Worm (Caenorhabditis elegans) whole organism, late embryonic: ENCODE results near the gene nsph-3.2.

Experiments
- C38D4.7 ChIP-seq: fragments of 200-800 bp; sonication (Bioruptor generic); optimal IDR thresholded peaks from 2 replicates; lab custom pipeline; 2018; ENCODE audit warnings: mild to moderate bottlenecking, missing genetic modification characterization, moderate library complexity, missing compliant biosample characterization
- K02D7.2 ChIP-seq: sonication (generic microtip); optimal IDR thresholded peaks from 2 replicates; lab custom pipeline; 2017; ENCODE audit warnings: mild to moderate bottlenecking, missing genetic modification characterization, missing compliant biosample characterization
- K09A11.1 ChIP-seq: sonication (generic microtip); optimal IDR thresholded peaks from 2 replicates; lab custom pipeline; 2017; ENCODE audit warnings: antibody characterized with exemption, mild to moderate bottlenecking, missing genetic modification characterization, missing compliant biosample characterization; ENCODE audit not compliant: insufficient read depth
- Y22D7AL.16 ChIP-seq: sonication (generic microtip); optimal IDR thresholded peaks from 2 replicates; lab custom pipeline; 2016; ENCODE audit warnings: missing genetic modification characterization, missing compliant biosample characterization
- ahr-1 ChIP-seq: sonication (generic microtip); optimal IDR thresholded peaks from 2 replicates; lab custom pipeline; 2016; ENCODE audit warnings: missing genetic modification characterization, missing compliant biosample characterization
- ama-1 ChIP-seq: fragments of 150-350 bp; optimal IDR thresholded peaks from 2 replicates; lab custom pipeline; 2014
- ceh-14 ChIP-seq: sonication (generic microtip); optimal IDR thresholded peaks from 2 replicates; lab custom pipeline; 2016; ENCODE audit warnings: missing genotype, missing genetic modification characterization, missing compliant biosample characterization
- ceh-18 ChIP-seq: sonication (generic microtip); optimal IDR thresholded peaks from 2 replicates; lab custom pipeline; 2016; ENCODE audit warnings: missing genetic modification characterization, missing compliant biosample characterization
- ceh-19 ChIP-seq: fragments of 200-800 bp; sonication (Bioruptor generic); optimal IDR thresholded peaks from 2 replicates; lab custom pipeline; 2018; ENCODE audit warnings: mild to moderate bottlenecking, missing genetic modification characterization, missing compliant biosample characterization
- ceh-2 ChIP-seq: sonication (generic microtip); optimal IDR thresholded peaks from 2 replicates; lab custom pipeline; 2016; ENCODE audit warnings: missing genotype, missing genetic modification characterization, missing compliant biosample characterization
- ceh-34 ChIP-seq: sonication (generic microtip); optimal IDR thresholded peaks from 2 replicates; lab custom pipeline; 2016; ENCODE audit warnings: mild to moderate bottlenecking, missing genetic modification characterization, missing compliant biosample characterization
- ceh-45 ChIP-seq: fragments of 200-800 bp; sonication (Bioruptor generic); IDR thresholded peaks from 2 replicates; pipeline ENCODE4 v1.3.6; 2022; ENCODE audit warnings: missing genetic modification reagents, missing genetic modification characterization, missing compliant biosample characterization
- ceh-9 ChIP-seq: sonication (generic microtip); optimal IDR thresholded peaks from 2 replicates; lab custom pipeline; 2016; ENCODE audit warnings: mild to moderate bottlenecking, missing genetic modification characterization, inconsistent platforms, missing compliant biosample characterization
- che-1 ChIP-seq: sonication (generic microtip); optimal IDR thresholded peaks from 2 replicates; lab custom pipeline; 2016; ENCODE audit warnings: mild to moderate bottlenecking, missing genetic modification characterization, missing compliant biosample characterization
- dve-1 ChIP-seq: sonication (generic microtip); optimal IDR thresholded peaks from 2 replicates; lab custom pipeline; 2017; ENCODE audit warnings: antibody characterized with exemption, mild to moderate bottlenecking, missing genetic modification characterization, missing compliant biosample characterization
- fax-1 ChIP-seq: sonication (generic microtip); optimal IDR thresholded peaks from 2 replicates; lab custom pipeline; 2016; ENCODE audit warnings: missing genotype, missing genetic modification characterization, missing compliant biosample characterization
- gmeb-2 ChIP-seq: sonication (generic microtip); optimal IDR thresholded peaks from 2 replicates; lab custom pipeline; 2016; ENCODE audit warnings: missing genetic modification characterization, inconsistent platforms, missing compliant biosample characterization
- hlh-13 ChIP-seq: fragments of 200-800 bp; sonication (Bioruptor generic); optimal IDR thresholded peaks from 2 replicates; lab custom pipeline; 2018; ENCODE audit warnings: mild to moderate bottlenecking, missing genetic modification characterization, missing compliant biosample characterization
- hlh-8 ChIP-seq: sonication (generic microtip); optimal IDR thresholded peaks from 2 replicates; lab custom pipeline; 2016; ENCODE audit warnings: missing genotype, missing genetic modification characterization, missing compliant biosample characterization
- lim-6 ChIP-seq: sonication (generic microtip); optimal IDR thresholded peaks from 2 replicates; lab custom pipeline; 2016; ENCODE audit warnings: missing genetic modification characterization, missing compliant biosample characterization
- lin-11 ChIP-seq: fragments of 200-800 bp; sonication (Bioruptor generic); optimal IDR thresholded peaks from 2 replicates; lab custom pipeline; 2018; ENCODE audit warnings: mild to moderate bottlenecking, missing genetic modification characterization, missing compliant biosample characterization
- mec-3 ChIP-seq: sonication (generic microtip); optimal IDR thresholded peaks from 2 replicates; lab custom pipeline; 2016; ENCODE audit warnings: borderline replicate concordance, missing genetic modification characterization, missing compliant biosample characterization
- nfya-1 ChIP-seq: sonication (generic microtip); optimal IDR thresholded peaks from 2 replicates; lab custom pipeline; 2017; ENCODE audit warnings: missing genetic modification characterization, mild to moderate bottlenecking, missing compliant biosample characterization, antibody characterized with exemption, moderate library complexity
- nhr-232 ChIP-seq: sonication (generic microtip); optimal IDR thresholded peaks from 2 replicates; lab custom pipeline; 2016; ENCODE audit warnings: missing genetic modification characterization, missing compliant biosample characterization
- odd-2 ChIP-seq: sonication (generic microtip); optimal IDR thresholded peaks from 2 replicates; lab custom pipeline; 2017; ENCODE audit warnings: antibody characterized with exemption, mild to moderate bottlenecking, missing genetic modification characterization, missing compliant biosample characterization
- pag-3 ChIP-seq: sonication (generic microtip); optimal IDR thresholded peaks from 2 replicates; lab custom pipeline; 2016; ENCODE audit warnings: missing compliant biosample characterization, missing genetic modification characterization, borderline replicate concordance
- pat-9 ChIP-seq: fragments of 200-800 bp; sonication (Bioruptor generic); optimal IDR thresholded peaks from 2 replicates; lab custom pipeline; 2018; ENCODE audit warnings: mild to moderate bottlenecking, missing genetic modification characterization, moderate library complexity, missing compliant biosample characterization
- pha-2 ChIP-seq: sonication (generic microtip); optimal IDR thresholded peaks from 2 replicates; lab custom pipeline; 2017; ENCODE audit warnings: mild to moderate bottlenecking, missing genetic modification characterization, missing compliant biosample characterization
- pha-4 ChIP-seq: fragments of 150-350 bp; optimal IDR thresholded peaks from 2 replicates; lab custom pipeline; 2018; ENCODE audit warnings: missing biosample characterization, missing genetic modification reagents, missing genetic modification characterization
- pqm-1 ChIP-seq: sonication (generic microtip); optimal IDR thresholded peaks from 2 replicates; lab custom pipeline; 2016; ENCODE audit warnings: missing genetic modification characterization, missing compliant biosample characterization
- rnt-1 ChIP-seq: sonication (generic microtip); optimal IDR thresholded peaks from 2 replicates; lab custom pipeline; 2016; ENCODE audit warnings: missing genetic modification characterization, missing compliant biosample characterization
- sox-2 ChIP-seq: fragments of 200-800 bp; sonication (Bioruptor generic); IDR thresholded peaks from 2 replicates; pipeline ENCODE4 v1.3.6; 2022; ENCODE audit warnings: missing genetic modification reagents, missing genetic modification characterization, missing compliant biosample characterization
- sox-4 ChIP-seq: sonication (generic microtip); optimal IDR thresholded peaks from 2 replicates; lab custom pipeline; 2017; ENCODE audit warnings: mild to moderate bottlenecking, missing genetic modification characterization, inconsistent platforms, missing compliant biosample characterization
- syd-9 ChIP-seq: sonication (generic microtip); optimal IDR thresholded peaks from 2 replicates; lab custom pipeline; 2016; ENCODE audit warnings: mild to moderate bottlenecking, missing genetic modification characterization, moderate library complexity, missing compliant biosample characterization
- tbx-2 ChIP-seq: sonication (generic microtip); optimal IDR thresholded peaks from 2 replicates; lab custom pipeline; 2016; ENCODE audit warnings: missing genetic modification characterization, missing compliant biosample characterization
- tbx-7 ChIP-seq: sonication (generic microtip); optimal IDR thresholded peaks from 2 replicates; lab custom pipeline; 2016; ENCODE audit warnings: missing genotype, missing genetic modification characterization, missing compliant biosample characterization
- unc-3 ChIP-seq, 2 experiments: fragments of 200-800 bp in 1 of 2; sonication (Bioruptor generic) in 1 of 2; sonication (generic microtip) in 1 of 2; conservative IDR thresholded peaks in 1 of 2; optimal IDR thresholded peaks in 1 of 2; 2 replicates each; pipeline versions ENCODE4 v1.3.6 to Lab custom; 2016 to 2022; ENCODE audit warnings: missing compliant biosample characterization in 2 of 2, missing genetic modification characterization in 2 of 2, missing genetic modification reagents in 1 of 2
- unc-42 ChIP-seq: sonication (generic microtip); optimal IDR thresholded peaks from 2 replicates; lab custom pipeline; 2016; ENCODE audit warnings: missing genotype, missing genetic modification characterization, missing compliant biosample characterization
- ztf-16 ChIP-seq: sonication (generic microtip); optimal IDR thresholded peaks from 2 replicates; lab custom pipeline; 2017; ENCODE audit warnings: missing genetic modification characterization, missing compliant biosample characterization

Gene nsph-3.2

DNA sequence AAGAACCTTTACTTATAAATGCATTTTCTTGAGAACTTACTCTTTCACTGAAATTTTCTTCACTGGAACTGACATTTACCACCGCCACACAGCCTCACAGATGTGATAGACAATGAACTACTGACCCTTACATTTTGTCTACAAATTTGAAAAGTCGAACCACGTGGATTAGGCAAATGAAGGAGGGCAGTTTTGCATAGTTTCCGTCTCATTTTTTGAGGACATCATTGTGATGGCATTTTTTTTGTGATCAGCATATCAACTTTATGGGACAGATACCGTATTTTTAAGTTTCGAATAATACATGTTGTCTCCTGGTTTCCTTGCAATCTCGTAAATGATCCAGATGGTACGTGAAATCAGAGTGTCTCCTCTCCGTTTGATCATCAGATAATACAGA, 40.1 kb upstream of the nsph-3.2 start, which contains the start of gene W01B6.3:
TSS of gene W01B6.3 (minus strand) at position 101 of the 400 bp plus-strand sequence.
- TF ChIP-seq ceh-19 (GFP tag; lab: Kevin White, UChicago) (no peak), ceh-14 (tag; lab: Kevin White, UChicago) (no peak), pat-9 (tag; lab: Kevin White, UChicago) (no peak), pha-4 (no peak), pha-2 (tag; lab: Kevin White, UChicago) (no peak), C38D4.7 (no peak), sox-2 (GFP tag; lab: Robert Waterston, UW) (no peak), tbx-7 (tag; lab: Kevin White, UChicago) (no peak), hlh-13 (GFP tag; lab: Kevin White, UChicago) (no peak), K02D7.2 (no peak), ceh-9 (no peak), Y22D7AL.16 (tag; lab: Kevin White, UChicago) (no peak), fax-1 (tag; lab: Kevin White, UChicago) (no peak), pag-3 (tag; lab: Kevin White, UChicago) (no peak), sox-4 (tag; lab: Kevin White, UChicago) (no peak), rnt-1 (tag; lab: Kevin White, UChicago) (no peak), gmeb-2 (tag; lab: Kevin White, UChicago) (no peak), ama-1 (no peak), mec-3 (tag; lab: Kevin White, UChicago) (no peak), hlh-8 (tag; lab: Kevin White, UChicago) (no peak)

DNA sequence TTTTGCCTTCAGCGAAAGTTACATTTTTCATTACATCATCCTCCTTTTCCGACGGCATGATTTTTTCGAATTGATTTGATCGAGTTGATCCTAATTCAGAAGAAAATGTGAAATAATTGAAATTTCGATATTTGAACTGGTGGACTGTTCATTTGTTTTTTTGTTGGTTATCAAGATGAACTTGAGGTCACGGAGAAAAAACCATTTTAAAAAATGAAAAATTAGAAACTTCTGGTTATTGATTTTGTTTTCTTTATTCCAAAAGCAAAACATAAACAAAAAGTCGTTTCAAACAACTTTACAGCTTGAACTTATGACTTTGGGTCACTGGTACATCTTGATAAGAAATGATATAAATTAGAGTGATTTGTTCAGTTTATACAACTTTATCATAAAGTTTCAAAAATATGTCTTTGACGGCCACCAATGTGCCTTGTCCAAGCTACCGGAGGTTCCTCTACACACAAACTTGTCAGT, 37.6 kb upstream of the nsph-3.2 start, which contains the start of the genes ttbk-4 and W01B6.4:
TSS of gene ttbk-4 (minus strand) at position 101 of the 477 bp plus-strand sequence.
TSS of gene W01B6.4 (plus strand) at position 427 of the 477 bp plus-strand sequence.
- TF ChIP-seq ceh-2 (no peak), odd-2 (tag; lab: Kevin White, UChicago) (no peak), K02D7.2 (no peak), pqm-1 (tag; lab: Kevin White, UChicago) (no peak), lin-11 (tag; lab: Kevin White, UChicago) (no peak), ahr-1 (tag; lab: Kevin White, UChicago) (no peak), sox-2 (GFP tag; lab: Robert Waterston, UW) (no peak), dve-1 (tag; lab: Kevin White, UChicago) (no peak), K09A11.1 (tag; lab: Kevin White, UChicago) (no peak), pha-2 (tag; lab: Kevin White, UChicago) (no peak)

DNA sequence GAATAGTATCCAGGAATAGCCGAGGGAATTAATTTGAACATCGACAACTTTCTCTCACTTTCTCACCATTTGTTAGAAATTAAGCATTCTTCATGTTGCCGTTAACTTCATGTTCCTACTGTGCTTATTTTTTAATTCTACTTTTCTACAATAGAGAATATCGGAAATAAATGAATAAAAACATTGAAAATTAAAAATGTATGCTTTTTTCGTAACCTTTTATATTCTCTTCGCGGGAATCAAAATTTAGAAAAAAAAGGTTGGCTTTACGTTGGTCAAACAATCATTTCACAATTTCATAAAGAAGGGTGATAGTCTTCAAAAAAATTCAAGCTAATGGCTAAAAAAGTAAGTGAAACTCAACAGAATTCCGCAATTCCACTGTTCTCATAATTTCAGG, 36.8 kb upstream of the nsph-3.2 start, which contains the start of gene W01B6.5:
TSS of gene W01B6.5 (plus strand) at position 301 of the 400 bp plus-strand sequence.
- no peak for TF ChIP-seq unc-3 (GFP tag; conservative IDR thresholded peaks at IDR 0.05; lab: Robert Waterston, UW)
- no peak for TF ChIP-seq unc-3 (tag; optimal IDR thresholded peaks at IDR 0.05; lab: Kevin White, UChicago)
- TF ChIP-seq nhr-232 = no peak
- no peak for TF ChIP-seq lim-6 (tag; lab: Kevin White, UChicago)
- no peak for TF ChIP-seq ceh-18
- no peak for TF ChIP-seq hlh-13 (GFP tag; lab: Kevin White, UChicago)
- TF ChIP-seq ztf-16 = no peak
- no peak for TF ChIP-seq nfya-1
- TF ChIP-seq unc-42 (tag; lab: Kevin White, UChicago) = no peak
- TF ChIP-seq ceh-14 (tag; lab: Kevin White, UChicago) = no peak
- TF ChIP-seq ceh-45 = no peak
- no peak for TF ChIP-seq rnt-1 (tag; lab: Kevin White, UChicago)
- TF ChIP-seq che-1 (tag; lab: Kevin White, UChicago) = no peak
- TF ChIP-seq syd-9 (tag; lab: Kevin White, UChicago) = no peak
- TF ChIP-seq Y22D7AL.16 (tag; lab: Kevin White, UChicago) = no peak
- TF ChIP-seq tbx-2 (tag; lab: Kevin White, UChicago) = no peak
- no peak for TF ChIP-seq ceh-34 (tag; lab: Kevin White, UChicago)
- TF ChIP-seq pha-4 = no peak
- no peak for TF ChIP-seq C38D4.7
